Worm (Caenorhabditis elegans) whole organism, L1 larva: ENCODE data around the gene C17C3.11.

Source experiments
- C16A3.4 ChIP-seq: fragments of 150-350 bp; optimal IDR thresholded peaks from 2 replicates; lab custom pipeline; 2014; ENCODE audit warnings: missing biosample characterization, missing genetic modification characterization
- aha-1 ChIP-seq: fragments of 150-350 bp; optimal IDR thresholded peaks from 2 replicates; lab custom pipeline; 2014; ENCODE audit warnings: missing biosample characterization, missing genetic modification characterization
- ama-1 ChIP-seq: fragments of 150-350 bp; optimal IDR thresholded peaks from 2 replicates; lab custom pipeline; 2014
- blmp-1 ChIP-seq: fragments of 150-350 bp; optimal IDR thresholded peaks from 2 replicates; lab custom pipeline; 2014; ENCODE audit warnings: missing biosample characterization, missing genetic modification characterization
- ceh-82 ChIP-seq, 3 experiments: fragments of 150-350 bp in 1 of 3; sonication (generic microtip) in 2 of 3; optimal IDR thresholded peaks; 2 replicates each; lab custom pipeline; 2014 to 2017; ENCODE audit warnings: missing biosample characterization in 3 of 3, missing genetic modification characterization in 3 of 3
- ceh-88 ChIP-seq: fragments of 200-800 bp; sonication (Bioruptor generic); IDR thresholded peaks from 2 replicates; pipeline ENCODE4 v1.3.6; 2022; ENCODE audit warnings: missing genetic modification characterization, missing compliant biosample characterization
- ceh-90 ChIP-seq: sonication (generic microtip); optimal IDR thresholded peaks from 2 replicates; lab custom pipeline; 2016; ENCODE audit warnings: missing genetic modification characterization, missing compliant biosample characterization
- ces-1 ChIP-seq: fragments of 150-350 bp; optimal IDR thresholded peaks from 2 replicates; lab custom pipeline; 2014; ENCODE audit warnings: missing biosample characterization, missing genetic modification reagents, missing genetic modification characterization
- elt-3 ChIP-seq, 6 experiments: fragments of 150-350 bp in 1 of 6; sonication (generic microtip); optimal IDR thresholded peaks; 2 replicates each; lab custom pipeline; 2017 to 2018; ENCODE audit warnings: missing biosample characterization in 6 of 6, missing genetic modification characterization in 6 of 6, inconsistent platforms in 1 of 6
- fkh-4 ChIP-seq: sonication (generic microtip); optimal IDR thresholded peaks from 2 replicates; lab custom pipeline; 2016; ENCODE audit warnings: missing compliant biosample characterization, missing genetic modification characterization, borderline replicate concordance
- fkh-8 ChIP-seq: sonication (generic microtip); optimal IDR thresholded peaks from 2 replicates; lab custom pipeline; 2016; ENCODE audit warnings: mild to moderate bottlenecking, missing genetic modification characterization, missing compliant biosample characterization
- hlh-4 ChIP-seq: sonication (generic microtip); optimal IDR thresholded peaks from 2 replicates; lab custom pipeline; 2016; ENCODE audit warnings: mild to moderate bottlenecking, missing genetic modification characterization, missing compliant biosample characterization
- lin-14 ChIP-seq: fragments of 200-800 bp; sonication (Bioruptor generic); optimal IDR thresholded peaks from 2 replicates; lab custom pipeline; 2018; ENCODE audit warnings: mild to moderate bottlenecking, missing genetic modification characterization, moderate library complexity, missing compliant biosample characterization
- lin-35 ChIP-seq, 2 experiments: fragments of 150-350 bp; optimal IDR thresholded peaks; 2 replicates each; lab custom pipeline; 2014; ENCODE audit warnings: missing biosample characterization in 2 of 2, missing genetic modification characterization in 2 of 2, missing genetic modification reagents in 2 of 2
- lin-39 ChIP-seq: fragments of 150-350 bp; optimal IDR thresholded peaks from 2 replicates; lab custom pipeline; 2014; ENCODE audit warnings: missing biosample characterization, missing genetic modification reagents, missing genetic modification characterization
- lir-3 ChIP-seq: sonication (generic microtip); optimal IDR thresholded peaks from 2 replicates; lab custom pipeline; 2016; ENCODE audit warnings: mild to moderate bottlenecking, missing genetic modification characterization, moderate library complexity, missing compliant biosample characterization; ENCODE audit not compliant: poor library complexity
- lsy-2 ChIP-seq, 2 experiments: fragments of 150-350 bp; optimal IDR thresholded peaks; 2 replicates each; lab custom pipeline; 2014; ENCODE audit warnings: missing biosample characterization in 2 of 2, missing genetic modification characterization in 2 of 2
- mep-1 ChIP-seq: fragments of 150-350 bp; optimal IDR thresholded peaks from 2 replicates; lab custom pipeline; 2014; ENCODE audit warnings: missing biosample characterization, missing genetic modification characterization
- nhr-20 ChIP-seq: sonication (generic microtip); optimal IDR thresholded peaks from 2 replicates; lab custom pipeline; 2016; ENCODE audit warnings: mild to moderate bottlenecking, missing genetic modification characterization, missing compliant biosample characterization
- nhr-28 ChIP-seq: fragments of 150-350 bp; optimal IDR thresholded peaks from 2 replicates; lab custom pipeline; 2014; ENCODE audit warnings: missing biosample characterization, missing genetic modification characterization
- nhr-85 ChIP-seq: sonication (generic microtip); peaks from one replicate; lab custom pipeline; 2016; ENCODE audit warnings: missing genetic modification characterization, inconsistent platforms, missing compliant biosample characterization
- nhr-90 ChIP-seq: sonication (generic microtip); optimal IDR thresholded peaks from 2 replicates; lab custom pipeline; 2016; ENCODE audit warnings: mild to moderate bottlenecking, missing genetic modification characterization, missing compliant biosample characterization; ENCODE audit not compliant: poor library complexity
- skn-1 ChIP-seq: fragments of 150-350 bp; optimal IDR thresholded peaks from 2 replicates; lab custom pipeline; 2014; ENCODE audit warnings: missing biosample characterization, missing genetic modification characterization
- snpc-4 ChIP-seq: fragments of 150-350 bp; optimal IDR thresholded peaks from 2 replicates; lab custom pipeline; 2014; ENCODE audit warnings: missing biosample characterization, missing genetic modification characterization
- snu-23 ChIP-seq: sonication (generic microtip); optimal IDR thresholded peaks from 2 replicates; lab custom pipeline; 2016; ENCODE audit warnings: missing genetic modification characterization, missing compliant biosample characterization
- sox-4 ChIP-seq: sonication (generic microtip); optimal IDR thresholded peaks from 2 replicates; lab custom pipeline; 2016; ENCODE audit warnings: missing genetic modification characterization, missing compliant biosample characterization
- tbx-2 ChIP-seq: sonication (generic microtip); optimal IDR thresholded peaks from 2 replicates; lab custom pipeline; 2016; ENCODE audit warnings: missing genetic modification characterization, missing compliant biosample characterization
- unc-86 ChIP-seq: sonication (generic microtip); optimal IDR thresholded peaks from 2 replicates; lab custom pipeline; 2016; ENCODE audit warnings: missing genetic modification characterization, missing compliant biosample characterization
- xbp-1 ChIP-seq: sonication (generic microtip); optimal IDR thresholded peaks from 2 replicates; lab custom pipeline; 2016; ENCODE audit warnings: missing genetic modification characterization, missing compliant biosample characterization
- zag-1 ChIP-seq: fragments of 150-350 bp; optimal IDR thresholded peaks from 2 replicates; lab custom pipeline; 2014; ENCODE audit warnings: missing biosample characterization, missing genetic modification characterization
- zip-4 ChIP-seq: fragments of 200-800 bp; sonication (Bioruptor generic); optimal IDR thresholded peaks from 2 replicates; lab custom pipeline; 2018; ENCODE audit warnings: mild to moderate bottlenecking, missing genetic modification characterization, moderate library complexity, missing compliant biosample characterization
- ztf-4 ChIP-seq: fragments of 150-350 bp; optimal IDR thresholded peaks from 2 replicates; lab custom pipeline; 2014; ENCODE audit warnings: missing biosample characterization, missing genetic modification characterization

The C17C3.11 gene

DNA sequence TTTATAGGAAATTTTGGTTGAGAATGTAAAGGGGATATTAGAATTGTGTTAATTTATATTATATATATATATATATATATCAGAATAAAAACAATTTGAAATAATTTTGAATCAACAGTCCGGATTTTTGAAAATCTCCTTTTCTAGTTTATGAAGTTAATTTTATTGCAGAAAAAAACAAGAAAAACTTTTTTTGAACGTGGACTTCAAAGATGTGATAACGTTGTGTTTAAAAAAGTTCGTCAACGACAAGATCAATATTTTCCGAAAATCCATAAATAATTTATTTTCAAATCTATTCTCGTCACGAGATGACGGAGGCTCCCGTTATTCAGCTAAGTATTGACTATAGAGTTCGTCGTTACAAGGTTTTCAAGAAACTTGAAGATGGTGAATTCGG is at the start of gene C17C3.11:
Gene C17C3.11, plus strand, starts transcription at position 301 of the 400 bp plus-strand sequence.
- no peak for TF ChIP-seq lir-3
- TF ChIP-seq, all 84 proteins: peak for 0

DNA sequence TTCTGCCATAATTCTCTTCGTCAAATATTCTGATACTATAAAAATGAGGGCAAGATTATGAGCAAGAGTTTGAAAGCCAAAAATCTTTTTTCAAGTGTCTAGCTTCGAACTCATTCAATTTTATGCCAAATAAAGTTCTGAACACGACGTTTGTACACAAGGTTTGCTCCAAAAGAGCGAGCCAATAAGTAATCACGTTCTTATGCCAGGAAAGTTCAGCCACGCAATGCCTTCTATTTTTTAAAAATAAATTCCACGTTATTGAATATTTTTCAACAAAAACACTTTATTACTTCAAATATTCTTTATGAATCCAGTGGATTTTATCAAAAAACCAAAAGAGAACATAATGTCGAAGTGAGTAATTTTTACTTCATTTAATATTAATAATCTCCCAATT is 49.8 kb upstream of the C17C3.11 start, which contains the start of gene nep-5:
Gene nep-5, plus strand, starts transcription at position 301 of the 400 bp plus-strand sequence.
- TF ChIP-seq lin-35 (GFP tag; optimal IDR thresholded peaks at IDR 0.05; lab: Kevin White, UChicago) (no peak), nhr-28 (no peak), ces-1 (GFP tag; lab: Kevin White, UChicago) (no peak), zag-1 (tag; lab: Kevin White, UChicago) (no peak), mep-1 (tag; lab: Kevin White, UChicago) (no peak), skn-1 (no peak), fkh-8 (tag; lab: Kevin White, UChicago) (no peak), sox-4 (tag; lab: Kevin White, UChicago) (no peak)

- no peak for TF ChIP-seq ztf-4 (tag; lab: Kevin White, UChicago)
- TF ChIP-seq nhr-28 = no peak
- TF ChIP-seq nhr-20 (tag; lab: Kevin White, UChicago) = no peak
- no peak for TF ChIP-seq lin-39 (tag; lab: Kevin White, UChicago)
- no peak for TF ChIP-seq nhr-85 (tag; lab: Kevin White, UChicago)
- no peak for TF ChIP-seq lin-35 (GFP tag; optimal IDR thresholded peaks at IDR 0.05; lab: Kevin White, UChicago)
- no peak for TF ChIP-seq C16A3.4 (tag; lab: Kevin White, UChicago)
- no peak for TF ChIP-seq ceh-88 (GFP tag; lab: Robert Waterston, UW)
- no peak for TF ChIP-seq snpc-4 (tag; lab: Kevin White, UChicago)
- TF ChIP-seq aha-1 = no peak
- TF ChIP-seq lir-3 = no peak
- TF ChIP-seq fkh-4 (tag; lab: Kevin White, UChicago) = no peak
- no peak for TF ChIP-seq unc-86 (tag; lab: Kevin White, UChicago)
- TF ChIP-seq xbp-1 = no peak
- TF ChIP-seq ces-1 (GFP tag; lab: Kevin White, UChicago) = no peak
- TF ChIP-seq ceh-90 = no peak
These were observed 43.2 kb upstream of the C17C3.11 start, which contains the start of gene F12A10.6 for ce11 chrII:5494405-5494804. TSS of gene F12A10.6 (minus strand) at chrII:5494505.

ce11 chrII:5496375-5496774 is 41.2 kb upstream of the C17C3.11 start, which contains the start of gene F12A10.1:
TSS of gene F12A10.1 (plus strand) at chrII:5496540.
- TF ChIP-seq nhr-20 (tag; lab: Kevin White, UChicago) (peak; percentile 52), blmp-1 (tag; lab: Kevin White, UChicago) (peak; percentile 6), lin-14 (GFP tag; lab: Kevin White, UChicago) (peak; percentile 43), nhr-85 (tag; lab: Kevin White, UChicago) (peak; percentile 60), hlh-4 (tag; lab: Kevin White, UChicago) (no peak), snu-23 (GFP tag; lab: Kevin White, UChicago) (no peak), elt-3 (tag; optimal IDR thresholded peaks at IDR 0.05; lab: Kevin White, UChicago) (peak in 2 of 6 experiments; percentile 1 to 62)

DNA sequence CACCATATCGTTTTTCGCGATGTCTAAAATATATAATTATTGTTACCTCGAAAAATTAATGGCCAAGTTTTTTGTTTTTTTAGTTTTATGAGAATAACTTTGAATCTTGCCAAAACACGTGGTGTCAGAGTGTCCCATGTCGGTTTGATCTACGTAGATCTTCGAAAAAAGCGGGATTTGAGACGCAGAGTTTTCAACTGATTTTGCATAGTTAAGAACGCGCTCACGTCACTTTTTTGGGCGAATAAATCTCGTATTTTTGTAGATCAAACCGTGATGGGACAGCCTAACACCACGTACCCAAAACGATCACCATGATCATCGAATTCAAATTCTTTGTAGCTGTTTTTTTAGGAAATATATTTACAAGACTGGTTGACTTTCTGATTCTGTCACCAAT is 40.1 kb upstream of the C17C3.11 start:
- no peak for TF ChIP-seq ama-1 (lab: Kevin White, UChicago)
- TF ChIP-seq nhr-90 (tag; lab: Kevin White, UChicago) = no peak
- TF ChIP-seq nhr-85 (tag; lab: Kevin White, UChicago) = peak; percentile 26

DNA sequence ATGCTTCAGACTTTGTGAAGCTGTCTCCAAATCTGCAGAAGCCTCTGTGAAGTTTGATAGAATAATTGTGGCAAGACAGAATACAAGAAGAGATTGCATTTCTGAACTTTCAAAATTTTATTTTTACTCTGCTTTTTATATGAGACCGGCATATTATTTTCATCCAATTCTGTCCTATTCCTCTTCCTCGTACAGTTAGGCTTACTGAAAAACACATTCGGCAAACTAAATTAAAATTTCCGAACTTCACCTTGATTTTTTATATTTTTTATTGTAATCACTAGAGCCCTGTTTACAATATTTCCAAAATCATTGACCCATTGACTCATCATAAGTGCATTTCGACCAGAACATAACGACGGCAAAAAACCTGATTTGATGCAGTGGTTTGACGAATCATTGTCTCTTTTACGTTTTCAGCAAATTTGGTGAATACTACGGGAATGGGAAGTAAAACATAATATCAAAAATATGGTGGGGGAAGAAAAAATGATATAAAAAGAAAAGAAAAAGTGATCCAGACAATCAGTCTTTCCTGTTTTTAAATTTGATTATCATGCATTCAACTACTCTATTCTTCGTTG is 39.4 kb upstream of the C17C3.11 start, which contains the start of the genes suex-1 and F12A10.9:
Gene suex-1, minus strand, starts transcription at position 101 of the 584 bp plus-strand sequence.
Gene F12A10.9, plus strand, starts transcription at position 534 of the 584 bp plus-strand sequence.
- TF ChIP-seq lsy-2 (tag; optimal IDR thresholded peaks at IDR 0.05; lab: Kevin White, UChicago) (no peak), nhr-20 (tag; lab: Kevin White, UChicago) (no peak), lir-3 (no peak), ceh-82 (tag; optimal IDR thresholded peaks at IDR 0.05; lab: Kevin White, UChicago) (no peak), C16A3.4 (tag; lab: Kevin White, UChicago) (no peak), tbx-2 (tag; lab: Kevin White, UChicago) (no peak), zip-4 (GFP tag; lab: Kevin White, UChicago) (no peak)
